Worm (Caenorhabditis elegans) whole organism, midembryonic: ENCODE results near the gene C27D8.1.

Experiments
- T22C8.4 ChIP-seq: fragments of 200-800 bp; sonication (Bioruptor generic); IDR thresholded peaks from 2 replicates; pipeline ENCODE4 v1.3.6; 2022; ENCODE audit warnings: missing genetic modification characterization, missing compliant biosample characterization
- cog-1 ChIP-seq: sonication (generic microtip); optimal IDR thresholded peaks from 2 replicates; lab custom pipeline; 2016; ENCODE audit warnings: missing genetic modification characterization, missing compliant biosample characterization
- flt-1 ChIP-seq: fragments of 200-800 bp; sonication (Bioruptor generic); IDR thresholded peaks from 2 replicates; pipeline ENCODE4 v1.3.6; 2022; ENCODE audit warnings: missing genetic modification characterization, missing compliant biosample characterization
- klf-2 ChIP-seq: fragments of 200-800 bp; sonication (Bioruptor generic); conservative IDR thresholded peaks from 2 replicates; pipeline ENCODE4 v1.3.6; 2022; ENCODE audit warnings: missing genetic modification reagents, missing genetic modification characterization, missing compliant biosample characterization
- med-1 ChIP-seq: sonication (generic microtip); optimal IDR thresholded peaks from 2 replicates; lab custom pipeline; 2017; ENCODE audit warnings: missing genetic modification characterization, mild to moderate bottlenecking, missing compliant biosample characterization, antibody characterized with exemption, missing genetic modification reagents; ENCODE audit not compliant: insufficient read depth
- ref-1 ChIP-seq: fragments of 200-800 bp; sonication (Bioruptor generic); conservative IDR thresholded peaks from 2 replicates; pipeline ENCODE4 v1.3.6; 2022; ENCODE audit warnings: missing genetic modification reagents, missing genetic modification characterization, missing compliant biosample characterization
- tab-1 ChIP-seq: fragments of 200-800 bp; sonication (Bioruptor generic); IDR thresholded peaks from 2 replicates; pipeline ENCODE4 v1.3.6; 2022; ENCODE audit warnings: missing genetic modification characterization, missing compliant biosample characterization
- ztf-23 ChIP-seq: fragments of 200-800 bp; sonication (Bioruptor generic); IDR thresholded peaks from 2 replicates; pipeline ENCODE4 v1.3.6; 2022; ENCODE audit warnings: missing genetic modification reagents, missing genetic modification characterization, missing compliant biosample characterization
- ztf-29 ChIP-seq: fragments of 200-800 bp; sonication (Bioruptor generic); IDR thresholded peaks from 2 replicates; pipeline ENCODE4 v1.3.6; 2022; ENCODE audit warnings: missing genetic modification reagents, missing genetic modification characterization, missing compliant biosample characterization

- no peak for TF ChIP-seq flt-1 (GFP tag; lab: Robert Waterston, UW)
- no peak for TF ChIP-seq ztf-23
- no peak for TF ChIP-seq tab-1 (GFP tag; lab: Robert Waterston, UW)
- TF ChIP-seq klf-2 (GFP tag; lab: Robert Waterston, UW), result no peak
- no peak for TF ChIP-seq ref-1 (GFP tag; lab: Robert Waterston, UW)
- TF ChIP-seq T22C8.4 (GFP tag; lab: Robert Waterston, UW), result no peak
- no peak for TF ChIP-seq cog-1 (tag; lab: Kevin White, UChicago)
- TF ChIP-seq med-1 (GFP tag; lab: Kevin White, UChicago), result no peak
- no peak for TF ChIP-seq ztf-29
Observed at ce11 chrIV:12755641-12756040, 38.0 kb downstream of the C27D8.1 start.
